Fruit fly (Drosophila melanogaster): ENCODE results near the gene CG46412.

CG46412 gene

DNA sequence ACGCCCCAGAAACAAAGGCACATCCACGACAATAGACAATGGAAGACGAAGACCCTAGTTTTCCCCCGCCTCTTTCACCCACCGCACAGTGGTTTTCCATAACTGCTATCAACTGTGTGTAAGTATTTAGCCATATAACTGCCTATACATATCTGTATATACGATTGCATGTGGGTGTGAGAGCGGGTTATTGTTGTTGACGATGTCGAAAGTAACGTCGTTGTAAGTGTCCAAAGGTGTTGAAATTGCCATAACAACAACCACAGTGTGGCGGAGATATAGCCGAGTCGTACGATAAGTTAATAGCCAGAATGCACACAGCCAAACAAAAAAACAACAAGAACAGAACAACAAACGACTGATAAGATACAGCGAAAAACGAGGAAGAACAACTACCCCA, 32.6 kb downstream of the CG46412 start:
- TF ChIP-seq dl (GFP tag; optimal IDR thresholded peaks at IDR 0.05; ENCODE audit: insufficient read depth in 1 of 2, partially characterized antibody in 2 of 2) (no peak), fru (GFP tag; optimal IDR thresholded peaks at IDR 0.05) (peak; percentile 62), OdsH (GFP tag; optimal IDR thresholded peaks at IDR 0.05) (no peak), Dfd (GFP tag; optimal IDR thresholded peaks at IDR 0.05) (no peak), Rel (GFP tag; optimal IDR thresholded peaks at IDR 0.05) (no peak), Rel (tag; optimal IDR thresholded peaks at IDR 0.05) (peak; percentile 65), pan (optimal IDR thresholded peaks at IDR 0.05) (no peak), Sp1 (GFP tag; optimal IDR thresholded peaks at IDR 0.05) (no peak), h (GFP tag; optimal IDR thresholded peaks at IDR 0.05) (peak; percentile 18), rgr (GFP tag; optimal IDR thresholded peaks at IDR 0.05) (no peak), woc (GFP tag; optimal IDR thresholded peaks at IDR 0.05) (no peak), N (GFP tag; optimal IDR thresholded peaks at IDR 0.05) (no peak)

DNA sequence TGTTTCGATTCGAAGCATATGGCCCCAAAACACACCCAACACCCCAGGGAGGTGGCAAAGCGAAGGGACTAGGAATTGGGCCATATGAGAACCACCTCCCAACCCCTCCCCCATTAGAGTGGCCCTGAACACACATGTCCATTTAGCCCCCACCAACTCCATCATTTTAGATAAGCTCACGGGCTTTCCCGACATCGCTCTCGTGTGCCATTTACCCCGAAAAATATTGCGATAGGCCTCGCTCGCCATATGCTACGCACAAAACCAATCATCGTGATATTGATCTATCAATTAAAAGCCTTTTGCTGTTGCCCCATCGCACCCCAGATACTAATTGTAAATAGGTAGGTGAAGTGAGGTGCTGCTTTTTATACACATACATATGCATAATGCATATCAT, 33.5 kb downstream of the CG46412 start:
- TF ChIP-seq Rel (GFP tag; optimal IDR thresholded peaks at IDR 0.05) (no peak), Rel (tag; optimal IDR thresholded peaks at IDR 0.05) (peak; percentile 92), Dif (GFP tag; optimal IDR thresholded peaks at IDR 0.05; ENCODE audit: partially characterized antibody) (no peak)

DNA sequence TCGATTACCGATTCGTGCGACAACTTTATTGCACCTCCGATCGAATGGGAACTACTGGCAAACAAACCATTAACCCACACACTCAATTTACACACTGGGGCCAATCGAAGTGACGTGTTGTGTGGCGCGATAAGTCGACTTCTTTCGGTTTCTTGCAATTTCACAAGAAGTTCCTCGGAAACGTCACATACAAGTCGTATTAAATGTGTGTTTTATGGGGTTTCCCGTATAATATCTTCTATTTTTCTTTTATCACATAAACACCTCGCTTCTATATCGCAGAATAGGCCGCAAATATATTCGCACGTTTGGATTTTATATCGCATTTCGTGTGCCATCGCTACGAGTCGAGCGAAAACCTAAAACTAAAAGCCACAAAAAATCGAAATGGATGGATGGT, 34.2 kb downstream of the CG46412 start:
- TF ChIP-seq pan (optimal IDR thresholded peaks at IDR 0.05) = no peak
- TF ChIP-seq Rel (GFP tag; optimal IDR thresholded peaks at IDR 0.05) = no peak
- peak; percentile 92 for TF ChIP-seq Rel (tag; optimal IDR thresholded peaks at IDR 0.05)

DNA sequence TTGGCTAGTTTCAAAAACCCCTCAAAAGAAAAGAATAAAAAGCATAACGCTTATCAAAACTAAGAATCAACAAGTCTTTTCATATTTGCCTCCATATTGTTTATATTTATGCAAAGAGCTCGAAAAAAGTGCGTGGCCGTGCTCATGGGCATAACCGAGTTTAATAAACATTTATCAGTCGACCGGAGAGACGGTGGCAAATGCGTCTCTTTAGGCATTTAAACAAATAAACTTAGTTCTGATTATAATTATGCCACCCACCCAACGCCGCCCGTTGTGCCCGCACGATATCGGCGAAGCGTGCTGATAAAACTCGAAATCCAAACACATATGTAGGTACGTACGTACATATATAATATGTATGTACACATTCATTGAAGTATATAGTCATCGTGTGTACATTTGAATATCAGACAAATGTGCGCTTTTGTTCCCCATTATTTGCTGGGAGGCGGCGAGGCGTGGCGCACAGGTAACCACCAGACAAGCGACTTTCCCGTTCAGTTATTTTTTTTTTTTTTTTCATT, 35.4 kb downstream of the CG46412 start:
- TF ChIP-seq h (GFP tag; optimal IDR thresholded peaks at IDR 0.05) (peak; percentile 54), Hr83 (GFP tag; optimal IDR thresholded peaks at IDR 0.05; ENCODE audit: poor library complexity, severe bottlenecking) (peak; percentile 40), OdsH (GFP tag; optimal IDR thresholded peaks at IDR 0.05) (peak; percentile 28), N (GFP tag; optimal IDR thresholded peaks at IDR 0.05) (no peak), foxo (GFP tag; optimal IDR thresholded peaks at IDR 0.05) (peak in 1 of 2 experiments; percentile 6), Rel (GFP tag; optimal IDR thresholded peaks at IDR 0.05) (no peak), Rel (tag; optimal IDR thresholded peaks at IDR 0.05) (peak; percentile 36), Sp1 (GFP tag; optimal IDR thresholded peaks at IDR 0.05) (no peak), CG9705 (GFP tag; optimal IDR thresholded peaks at IDR 0.05) (no peak), tai (GFP tag; optimal IDR thresholded peaks at IDR 0.05) (no peak), rgr (GFP tag; optimal IDR thresholded peaks at IDR 0.05) (peak; percentile 35), br (GFP tag; optimal IDR thresholded peaks at IDR 0.05) (peak; percentile 22), fru (GFP tag; optimal IDR thresholded peaks at IDR 0.05) (peak; percentile 28)

DNA sequence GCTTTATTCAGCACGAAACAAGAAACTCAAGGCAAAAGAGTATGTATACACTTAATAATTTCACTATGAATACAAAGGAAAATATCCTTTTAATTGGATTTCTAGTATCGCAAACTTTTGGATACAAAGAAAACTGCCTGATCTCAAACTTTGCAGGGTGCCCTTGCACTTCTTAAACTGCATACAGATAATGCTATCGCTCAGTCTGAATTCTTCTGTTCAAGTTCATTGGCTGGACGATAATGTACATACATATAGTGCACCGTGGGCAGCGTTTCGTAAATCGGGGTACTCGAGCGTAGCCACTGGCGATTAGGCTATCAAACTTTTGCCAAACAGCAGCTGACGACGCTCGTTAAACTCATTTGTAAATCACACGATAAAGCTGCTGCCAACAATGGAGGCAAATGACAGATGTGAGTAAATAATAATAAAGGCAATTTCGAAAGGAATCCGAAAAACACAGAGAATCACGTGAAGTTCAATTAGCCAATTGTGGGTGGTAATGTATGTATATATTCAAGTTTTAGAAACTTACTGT, 37.2 kb downstream of the CG46412 start:
- TF ChIP-seq br (GFP tag; optimal IDR thresholded peaks at IDR 0.05) = no peak
- peak; percentile 12 for TF ChIP-seq CrebA (GFP tag; optimal IDR thresholded peaks at IDR 0.05; ENCODE audit: borderline replicate concordance)
- no peak for TF ChIP-seq Rel (GFP tag; optimal IDR thresholded peaks at IDR 0.05)
- peak; percentile 92 for TF ChIP-seq Rel (tag; optimal IDR thresholded peaks at IDR 0.05)

DNA sequence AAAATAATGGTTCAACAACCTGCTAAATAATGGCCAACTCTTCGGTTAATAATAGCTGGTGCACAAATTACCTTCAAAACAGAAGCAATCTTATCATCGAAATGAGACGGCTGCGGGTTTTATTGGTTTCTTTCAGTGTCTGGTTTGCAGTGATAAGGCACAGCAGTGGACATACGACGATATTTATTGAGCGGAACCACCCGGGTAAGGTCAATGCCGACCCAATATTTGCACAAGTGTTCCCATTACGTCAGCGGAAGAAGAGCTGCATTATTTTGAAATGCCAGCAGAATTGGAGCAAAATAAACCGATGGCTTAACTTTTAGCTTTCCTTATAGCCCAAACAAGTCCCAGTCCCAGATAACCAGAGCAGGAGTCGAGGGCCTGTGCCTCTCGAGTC, 38.1 kb downstream of the CG46412 start:
- no peak for TF ChIP-seq HLH106 (tag; optimal IDR thresholded peaks at IDR 0.05)
- no peak for TF ChIP-seq GATAd (GFP tag; optimal IDR thresholded peaks at IDR 0.05)
- peak; percentile 6 for TF ChIP-seq Sp1 (GFP tag; optimal IDR thresholded peaks at IDR 0.05)
- TF ChIP-seq foxo (GFP tag; optimal IDR thresholded peaks at IDR 0.05) = no peak
- TF ChIP-seq Myc (optimal IDR thresholded peaks at IDR 0.05) = no peak
- TF ChIP-seq h (GFP tag; optimal IDR thresholded peaks at IDR 0.05) = peak; percentile 30
- TF ChIP-seq Rel (GFP tag; optimal IDR thresholded peaks at IDR 0.05) = no peak
- TF ChIP-seq Rel (tag; optimal IDR thresholded peaks at IDR 0.05) = peak; percentile 69
- TF ChIP-seq brk (GFP tag; optimal IDR thresholded peaks at IDR 0.05) = peak; percentile 19

DNA sequence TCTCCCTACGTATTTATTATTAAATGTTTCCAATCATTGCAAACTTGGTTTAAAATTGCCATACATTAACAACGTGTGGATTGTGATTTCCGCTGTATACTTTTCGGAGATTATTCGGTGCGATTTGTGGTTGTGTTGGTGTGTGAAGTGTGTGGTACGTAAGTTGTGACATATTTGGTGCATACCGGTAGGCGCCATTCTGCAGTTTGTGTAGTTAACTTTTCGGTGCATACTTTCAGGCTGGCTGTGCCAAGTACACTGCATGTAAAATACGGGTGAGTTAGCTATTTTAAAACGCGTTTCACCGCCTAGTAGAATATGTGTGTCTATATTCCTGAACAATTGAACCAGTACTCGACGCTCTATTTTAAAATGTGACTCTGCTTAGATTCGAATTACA, 40.6 kb downstream of the CG46412 start:
- peak; percentile 91 for TF ChIP-seq N (GFP tag; optimal IDR thresholded peaks at IDR 0.05)
- no peak for TF ChIP-seq woc (GFP tag; optimal IDR thresholded peaks at IDR 0.05)
- peak; percentile 40 for TF ChIP-seq Vsx2 (GFP tag; optimal IDR thresholded peaks at IDR 0.05; ENCODE audit: partially characterized antibody)
- TF ChIP-seq usp (GFP tag; optimal IDR thresholded peaks at IDR 0.05) = no peak
- no peak for TF ChIP-seq brk (GFP tag; optimal IDR thresholded peaks at IDR 0.05)
- TF ChIP-seq tai (GFP tag; optimal IDR thresholded peaks at IDR 0.05) = no peak
- no peak for TF ChIP-seq pan (optimal IDR thresholded peaks at IDR 0.05)
- TF ChIP-seq Myc (optimal IDR thresholded peaks at IDR 0.05) = peak; percentile 95
- TF ChIP-seq dmrt93B (GFP tag; optimal IDR thresholded peaks at IDR 0.05) = no peak
- no peak for TF ChIP-seq h (GFP tag; optimal IDR thresholded peaks at IDR 0.05)
- peak; percentile 23 for TF ChIP-seq Dif (GFP tag; optimal IDR thresholded peaks at IDR 0.05; ENCODE audit: partially characterized antibody)
- no peak for TF ChIP-seq CG9705 (GFP tag; optimal IDR thresholded peaks at IDR 0.05)
- no peak for TF ChIP-seq Sp1 (GFP tag; optimal IDR thresholded peaks at IDR 0.05)
- no peak for TF ChIP-seq Dfd (GFP tag; optimal IDR thresholded peaks at IDR 0.05)
- TF ChIP-seq lola (GFP tag; optimal IDR thresholded peaks at IDR 0.05) = no peak
- TF ChIP-seq Mio (GFP tag; optimal IDR thresholded peaks at IDR 0.05) = no peak
- TF ChIP-seq OdsH (GFP tag; optimal IDR thresholded peaks at IDR 0.05) = no peak
- TF ChIP-seq ey (GFP tag; optimal IDR thresholded peaks at IDR 0.05) = no peak
- TF ChIP-seq jim (GFP tag; optimal IDR thresholded peaks at IDR 0.05) = no peak
- no peak for TF ChIP-seq Rel (GFP tag; optimal IDR thresholded peaks at IDR 0.05)
- no peak for TF ChIP-seq Rel (tag; optimal IDR thresholded peaks at IDR 0.05)
- peak; percentile 55 for TF ChIP-seq Hr78 (GFP tag; optimal IDR thresholded peaks at IDR 0.05)
- no peak for TF ChIP-seq Hnf4 (GFP tag; optimal IDR thresholded peaks at IDR 0.05)
